Fruit fly (Drosophila melanogaster): ENCODE measurements around the gene Nos.

DNA sequence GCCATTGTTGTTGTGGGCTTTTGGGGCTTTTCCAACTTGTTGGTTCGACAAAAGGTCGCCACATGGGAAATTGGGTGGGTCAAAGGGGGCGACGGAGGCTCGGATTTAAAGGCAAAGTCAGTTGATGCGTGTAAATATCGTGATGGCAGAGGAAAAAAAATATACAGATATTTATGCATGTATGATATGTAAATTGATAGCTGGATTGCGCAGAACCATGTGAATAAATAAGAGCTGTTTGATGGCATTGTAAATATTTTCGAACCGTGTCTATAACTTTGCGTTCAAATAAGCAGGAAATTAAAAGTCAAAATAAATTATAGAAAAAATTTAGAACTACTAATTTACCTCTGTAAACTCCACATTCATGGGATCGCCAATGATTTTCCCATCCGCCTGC is 14.7 kb downstream of the Nos start:
- TF ChIP-seq CTCF (optimal IDR thresholded peaks at IDR 0.05) (no peak), CG8478 (optimal IDR thresholded peaks at IDR 0.05) (no peak)
